Worm (Caenorhabditis elegans) whole organism, young adult: ENCODE data around the gene C34D4.4.

Source experiments
- B0261.1 ChIP-seq: sonication (generic microtip); optimal IDR thresholded peaks from 2 replicates; lab custom pipeline; 2016; ENCODE audit warnings: mild to moderate bottlenecking, missing genetic modification characterization, moderate library complexity, missing compliant biosample characterization
- D2030.7 ChIP-seq: fragments of 200-800 bp; sonication (Bioruptor generic); IDR thresholded peaks from 2 replicates; pipeline ENCODE4 v1.3.6; 2022; ENCODE audit warnings: missing genetic modification reagents, missing genetic modification characterization, missing compliant biosample characterization
- F33H1.4 ChIP-seq: fragments of 200-800 bp; sonication (Bioruptor generic); IDR thresholded peaks from 2 replicates; pipeline ENCODE4 v1.3.6; 2022; ENCODE audit warnings: missing genetic modification reagents, missing genetic modification characterization, missing compliant biosample characterization
- F55B11.4 ChIP-seq: sonication (generic microtip); optimal IDR thresholded peaks from 2 replicates; lab custom pipeline; 2016; ENCODE audit warnings: missing compliant biosample characterization, missing genetic modification characterization, borderline replicate concordance; ENCODE audit not compliant: insufficient read depth
- Y56A3A.18 ChIP-seq: fragments of 200-800 bp; sonication (Bioruptor generic); IDR thresholded peaks from 2 replicates; pipeline ENCODE4 v1.3.6; 2022; ENCODE audit warnings: missing genetic modification reagents, missing genetic modification characterization, missing compliant biosample characterization
- atf-7 ChIP-seq: sonication (generic microtip); optimal IDR thresholded peaks from 2 replicates; lab custom pipeline; 2017; ENCODE audit warnings: mild to moderate bottlenecking, missing genetic modification characterization, missing compliant biosample characterization
- ceh-27 ChIP-seq: fragments of 200-800 bp; sonication (Bioruptor generic); optimal IDR thresholded peaks from 2 replicates; lab custom pipeline; 2018; ENCODE audit warnings: mild to moderate bottlenecking, missing genetic modification characterization, moderate library complexity, missing compliant biosample characterization
- ceh-91 ChIP-seq: fragments of 200-800 bp; sonication (Bioruptor generic); IDR thresholded peaks from 2 replicates; pipeline ENCODE4 v1.3.6; 2022; ENCODE audit warnings: missing genetic modification reagents, missing genetic modification characterization, missing compliant biosample characterization
- chd-7 ChIP-seq: sonication (generic microtip); optimal IDR thresholded peaks from 2 replicates; lab custom pipeline; 2016; ENCODE audit warnings: mild to moderate bottlenecking, missing genetic modification characterization, moderate library complexity, missing compliant biosample characterization
- dox-1 ChIP-seq: fragments of 200-800 bp; sonication (Bioruptor generic); IDR thresholded peaks from 2 replicates; pipeline ENCODE4 v1.3.6; 2022; ENCODE audit warnings: missing genetic modification reagents, missing genetic modification characterization, missing compliant biosample characterization
- egl-44 ChIP-seq: fragments of 200-800 bp; sonication (Bioruptor generic); IDR thresholded peaks from 2 replicates; pipeline ENCODE4 v1.3.6; 2022; ENCODE audit warnings: missing genetic modification reagents, missing genetic modification characterization, missing compliant biosample characterization
- madf-8 ChIP-seq: fragments of 200-800 bp; sonication (Bioruptor generic); conservative IDR thresholded peaks from 2 replicates; pipeline ENCODE4 v1.3.6; 2022; ENCODE audit warnings: missing genetic modification reagents, missing genetic modification characterization, missing compliant biosample characterization
- nfya-1 ChIP-seq: sonication (generic microtip); optimal IDR thresholded peaks from 2 replicates; lab custom pipeline; 2017; ENCODE audit warnings: antibody characterized with exemption, missing compliant biosample characterization, missing genetic modification characterization, borderline replicate concordance; ENCODE audit not compliant: insufficient read depth
- nhr-120 ChIP-seq: fragments of 200-800 bp; sonication (Bioruptor generic); IDR thresholded peaks from 2 replicates; pipeline ENCODE4 v1.3.6; 2022; ENCODE audit warnings: missing genetic modification characterization, missing compliant biosample characterization
- nhr-90 ChIP-seq: sonication (generic microtip); optimal IDR thresholded peaks from 2 replicates; lab custom pipeline; 2016; ENCODE audit warnings: missing genotype, mild to moderate bottlenecking, missing genetic modification characterization, missing compliant biosample characterization
- repo-1 ChIP-seq: sonication (generic microtip); optimal IDR thresholded peaks from 2 replicates; lab custom pipeline; 2017; ENCODE audit warnings: mild to moderate bottlenecking, missing genetic modification characterization, missing compliant biosample characterization
- sdz-38 ChIP-seq: sonication (generic microtip); optimal IDR thresholded peaks from 2 replicates; lab custom pipeline; 2016; ENCODE audit warnings: missing genotype, missing genetic modification characterization, missing compliant biosample characterization
- sea-2 ChIP-seq: fragments of 200-800 bp; sonication (Bioruptor generic); IDR thresholded peaks from 2 replicates; pipeline ENCODE4 v1.3.6; 2022; ENCODE audit warnings: missing genetic modification characterization, missing compliant biosample characterization
- sptf-2 ChIP-seq: fragments of 200-800 bp; sonication (Bioruptor generic); optimal IDR thresholded peaks from 2 replicates; lab custom pipeline; 2018; ENCODE audit warnings: mild to moderate bottlenecking, missing genetic modification characterization, missing compliant biosample characterization
- zfh-2 ChIP-seq: fragments of 200-800 bp; sonication (Bioruptor generic); conservative IDR thresholded peaks from 2 replicates; pipeline ENCODE4 v1.3.6; 2022; ENCODE audit warnings: missing genetic modification reagents, missing genetic modification characterization, missing compliant biosample characterization

The C34D4.4 gene

DNA sequence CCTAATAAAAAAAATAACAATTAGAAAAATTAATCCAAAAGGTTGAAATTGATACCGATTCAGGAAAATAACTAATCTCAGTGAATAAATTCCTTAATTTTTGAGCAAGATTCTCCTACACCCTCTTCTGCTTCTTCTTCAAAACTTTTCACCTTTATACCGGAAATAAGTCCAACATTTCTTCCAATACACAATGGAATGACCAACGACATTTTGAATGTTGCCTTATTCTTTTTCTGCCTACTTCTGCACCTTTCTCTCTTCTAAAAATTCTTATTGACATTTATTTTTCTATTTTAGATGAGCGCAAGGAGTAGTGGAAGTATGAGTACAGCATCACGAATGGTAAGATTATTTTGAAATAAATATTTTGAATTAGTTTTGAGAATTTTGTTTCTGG, 47.7 kb downstream of the C34D4.4 start, which contains the start of gene unc-8:
Gene unc-8, plus strand, starts transcription at position 301 of the 400 bp plus-strand sequence.
- TF ChIP-seq ceh-27 (GFP tag; lab: Kevin White, UChicago) (no peak), nhr-120 (GFP tag; lab: Robert Waterston, UW) (no peak), F55B11.4 (no peak), sdz-38 (tag; lab: Kevin White, UChicago) (no peak), zfh-2 (GFP tag; lab: Robert Waterston, UW) (no peak), D2030.7 (no peak), B0261.1 (tag; lab: Kevin White, UChicago) (no peak), chd-7 (tag; lab: Kevin White, UChicago) (no peak), dox-1 (no peak), nfya-1 (tag; lab: Kevin White, UChicago) (no peak), sptf-2 (GFP tag; lab: Kevin White, UChicago) (no peak), ceh-91 (GFP tag; lab: Robert Waterston, UW) (no peak), egl-44 (GFP tag; lab: Robert Waterston, UW) (no peak), madf-8 (GFP tag; lab: Robert Waterston, UW) (no peak), Y56A3A.18 (GFP tag; lab: Robert Waterston, UW) (no peak), nhr-90 (no peak), sea-2 (no peak), repo-1 (tag; lab: Kevin White, UChicago) (no peak), atf-7 (tag; lab: Kevin White, UChicago) (no peak), F33H1.4 (GFP tag; lab: Robert Waterston, UW) (no peak)
- TF ChIP-seq, all 124 proteins: peak for 0
